Fruit fly (Drosophila melanogaster): ENCODE measurements around the gene CG31323.

Gene CG31323

DNA sequence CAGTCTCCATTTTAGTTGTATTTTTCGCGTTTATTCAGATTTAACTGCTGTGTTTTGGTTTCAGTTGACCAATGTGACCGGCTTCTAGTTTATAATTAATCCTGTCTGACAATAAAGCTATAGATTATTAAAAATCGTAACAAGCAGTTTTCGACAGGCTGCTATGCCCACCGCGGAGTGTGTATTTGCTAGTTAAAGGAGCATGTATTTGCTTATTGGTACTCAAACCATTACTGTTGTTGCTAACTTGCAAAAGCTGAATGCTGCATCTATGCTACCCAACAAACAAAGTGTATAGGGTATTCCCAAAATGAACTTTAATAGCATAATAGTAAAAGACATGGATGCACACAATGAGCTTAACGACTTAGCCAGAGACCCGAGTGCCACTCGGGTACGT lies 18.1 kb downstream of the CG31323 start, which contains the start of gene CG6073 (continued):
- TF ChIP-seq oc (tag; optimal IDR thresholded peaks at IDR 0.05) (peak; percentile 10), CG4360 (GFP tag; IDR thresholded peaks at IDR 0.05) (no peak; the same call in 1 of the 2 replicates), Opbp (GFP tag; IDR thresholded peaks at IDR 0.05; ENCODE audit: partially characterized antibody) (peak; percentile 80), Sin3A (optimal IDR thresholded peaks at IDR 0.05) (peak; percentile 85), CTCF (GFP tag; optimal IDR thresholded peaks at IDR 0.05) (peak; percentile 58), gem (tag; optimal IDR thresholded peaks at IDR 0.05) (peak; percentile 51), gro (GFP tag; optimal IDR thresholded peaks at IDR 0.05) (peak; percentile 80), CG10366 (GFP tag; IDR thresholded peaks at IDR 0.05) (0 out of 2 replicates have a peak, but pooled peaks have one; percentile 29), vnd (GFP tag; IDR thresholded peaks at IDR 0.05; ENCODE audit: partially characterized antibody) (no peak), CG17359 (tag; optimal IDR thresholded peaks at IDR 0.05) (peak; percentile 1), unc-4 (GFP tag; IDR thresholded peaks at IDR 0.05; ENCODE audit: partially characterized antibody) (0 out of 2 replicates have a peak, but pooled peaks have one; percentile 33), PHDP (tag; optimal IDR thresholded peaks at IDR 0.05) (peak; percentile 26), yki (optimal IDR thresholded peaks at IDR 0.05) (peak; percentile 12), CG10543 (GFP tag; optimal IDR thresholded peaks at IDR 0.05) (peak; percentile 4), CG17186 (GFP tag; optimal IDR thresholded peaks at IDR 0.05) (peak; percentile 5), lilli (GFP tag; optimal IDR thresholded peaks at IDR 0.05) (peak; percentile 33), tin (GFP tag; optimal IDR thresholded peaks at IDR 0.05) (no peak), CG13624 (GFP tag; optimal IDR thresholded peaks at IDR 0.05) (peak; percentile 69), CG17361 (GFP tag; IDR thresholded peaks at IDR 0.05) (no peak; the same call in 2 of the 3 replicates), sens (GFP tag) (peak; percentile 82), CG14860 (GFP tag; IDR thresholded peaks at IDR 0.05; ENCODE audit: partially characterized antibody) (no peak), bsh (GFP tag; optimal IDR thresholded peaks at IDR 0.05) (no peak), az2 (GFP tag; optimal IDR thresholded peaks at IDR 0.05) (no peak), CG43689 (GFP tag; IDR thresholded peaks at IDR 0.05) (no peak), Rfx (GFP tag; IDR thresholded peaks at IDR 0.05) (peak; percentile 81), CG11504 (tag; optimal IDR thresholded peaks at IDR 0.05) (peak; percentile 70), Dbx (GFP tag; IDR thresholded peaks at IDR 0.05) (peak; percentile 70; the same call in 2 of the 3 replicates), CG15269 (tag; optimal IDR thresholded peaks at IDR 0.05) (peak; percentile 31), ac (GFP tag; optimal IDR thresholded peaks at IDR 0.05) (no peak), Ptx1 (GFP tag; IDR thresholded peaks at IDR 0.05) (peak; percentile 57), Lhr (GFP tag; optimal IDR thresholded peaks at IDR 0.05) (peak; percentile 98), CoRest (tag; optimal IDR thresholded peaks at IDR 0.05) (peak; percentile 73), hkb (optimal IDR thresholded peaks at IDR 0.05) (no peak), hkb (GFP tag; IDR thresholded peaks at IDR 0.05) (peak; percentile 48; the same call in 1 of the 2 replicates), CG3995 (GFP tag; optimal IDR thresholded peaks at IDR 0.05) (peak; percentile 10), H2.0 (GFP tag; IDR thresholded peaks at IDR 0.05) (peak; percentile 24; the same call in 1 of the 2 replicates), Deaf1 (tag; optimal IDR thresholded peaks at IDR 0.05) (peak; percentile 43), CG4404 (GFP tag; IDR thresholded peaks at IDR 0.05) (no peak), dysf (GFP tag; IDR thresholded peaks at IDR 0.05) (peak; percentile 49; the same call in 2 of the 3 replicates), chinmo (GFP tag; IDR thresholded peaks at IDR 0.05; ENCODE audit: partially characterized antibody) (peak; percentile 79; the same call in 1 of the 4 replicates), Abd-B (GFP tag; optimal IDR thresholded peaks at IDR 0.05) (peak; percentile 94), CG1233 (GFP tag; optimal IDR thresholded peaks at IDR 0.05) (no peak), CG5180 (GFP tag; optimal IDR thresholded peaks at IDR 0.05) (no peak), corto (GFP tag; optimal IDR thresholded peaks at IDR 0.05) (no peak), CG11085 (GFP tag; IDR thresholded peaks at IDR 0.05) (0 out of 2 replicates have a peak, but pooled peaks have one; percentile 26), Hr39 (optimal IDR thresholded peaks at IDR 0.05) (no peak), sug (tag; optimal IDR thresholded peaks at IDR 0.05) (peak; percentile 64), CG14965 (GFP tag; optimal IDR thresholded peaks at IDR 0.05; ENCODE audit: borderline replicate concordance) (peak; percentile 8), bbx (GFP tag; IDR thresholded peaks at IDR 0.05; ENCODE audit: partially characterized antibody) (no peak), rib (GFP tag; IDR thresholded peaks at IDR 0.05) (no peak), Mrtf (GFP tag; IDR thresholded peaks at IDR 0.05) (peak; percentile 57; the same call in 1 of the 3 replicates), bcd (GFP tag; optimal IDR thresholded peaks at IDR 0.05) (peak; percentile 52)
